Worm (Caenorhabditis elegans) whole organism, L1 larva: Measurements from ENCODE around the gene F23D12.3.

Source experiments
- C04F5.9 ChIP-seq: sonication (generic microtip); optimal IDR thresholded peaks from 2 replicates; lab custom pipeline; 2016; ENCODE audit warnings: missing genetic modification characterization, missing compliant biosample characterization
- ama-1 ChIP-seq: fragments of 150-350 bp; optimal IDR thresholded peaks from 2 replicates; lab custom pipeline; 2014
- ceh-63 ChIP-seq: fragments of 200-800 bp; sonication (Bioruptor generic); optimal IDR thresholded peaks from 2 replicates; lab custom pipeline; 2018; ENCODE audit warnings: mild to moderate bottlenecking, missing genetic modification characterization, missing compliant biosample characterization
- elt-3 ChIP-seq, 6 experiments: fragments of 150-350 bp in 1 of 6; sonication (generic microtip); optimal IDR thresholded peaks; 2 replicates each; lab custom pipeline; 2017 to 2018; ENCODE audit warnings: missing biosample characterization in 6 of 6, missing genetic modification characterization in 6 of 6, inconsistent platforms in 1 of 6
- jun-1 ChIP-seq: fragments of 150-350 bp; optimal IDR thresholded peaks from 2 replicates; lab custom pipeline; 2014; ENCODE audit warnings: missing biosample characterization, missing genetic modification reagents, missing genetic modification characterization
- lin-13 ChIP-seq: fragments of 150-350 bp; optimal IDR thresholded peaks from 2 replicates; lab custom pipeline; 2014; ENCODE audit warnings: missing biosample characterization, missing genetic modification reagents, missing genetic modification characterization
- lin-14 ChIP-seq: fragments of 200-800 bp; sonication (Bioruptor generic); optimal IDR thresholded peaks from 2 replicates; lab custom pipeline; 2018; ENCODE audit warnings: mild to moderate bottlenecking, missing genetic modification characterization, moderate library complexity, missing compliant biosample characterization
- mep-1 ChIP-seq: fragments of 150-350 bp; optimal IDR thresholded peaks from 2 replicates; lab custom pipeline; 2014; ENCODE audit warnings: missing biosample characterization, missing genetic modification characterization
- nhr-47 ChIP-seq: sonication (generic microtip); optimal IDR thresholded peaks from 2 replicates; lab custom pipeline; 2016; ENCODE audit warnings: mild to moderate bottlenecking, missing genetic modification characterization, moderate library complexity, missing compliant biosample characterization
- pag-3 ChIP-seq: sonication (generic microtip); optimal IDR thresholded peaks from 2 replicates; lab custom pipeline; 2017; ENCODE audit warnings: missing genetic modification characterization, mild to moderate bottlenecking, missing compliant biosample characterization, antibody characterized with exemption, borderline replicate concordance; ENCODE audit not compliant: insufficient read depth
- pqm-1 ChIP-seq: sonication (generic microtip); optimal IDR thresholded peaks from 3 replicates; lab custom pipeline; 2017; ENCODE audit warnings: missing biosample characterization, missing genetic modification characterization
- skn-1 ChIP-seq: fragments of 150-350 bp; optimal IDR thresholded peaks from 2 replicates; lab custom pipeline; 2014; ENCODE audit warnings: missing biosample characterization, missing genetic modification characterization
- zag-1 ChIP-seq: fragments of 150-350 bp; optimal IDR thresholded peaks from 2 replicates; lab custom pipeline; 2014; ENCODE audit warnings: missing biosample characterization, missing genetic modification characterization

DNA sequence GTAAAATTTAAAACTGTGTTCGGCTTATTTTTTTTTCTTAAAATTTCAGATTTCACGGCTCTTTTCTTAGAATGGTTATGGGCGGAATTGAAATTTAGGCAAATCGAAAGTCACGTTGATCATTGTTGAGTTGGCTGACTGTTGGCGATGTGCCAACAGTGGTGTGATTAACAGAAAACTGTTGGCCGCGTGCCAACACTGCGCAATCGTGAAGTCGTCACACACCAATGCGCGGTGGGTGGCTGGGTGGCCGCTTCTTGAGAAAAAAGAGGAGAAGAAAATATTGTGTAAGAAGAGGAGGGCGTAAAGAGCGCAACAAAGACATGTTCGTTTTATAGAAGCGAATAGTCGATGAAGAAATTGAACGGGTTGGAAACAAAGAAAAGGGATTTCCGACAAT lies 48.7 kb downstream of the F23D12.3 start:
- TF ChIP-seq ama-1 (peak; percentile 68), pag-3 (tag; lab: Kevin White, UChicago) (no peak), mep-1 (tag; lab: Kevin White, UChicago) (no peak), C04F5.9 (no peak), pqm-1 (no peak), nhr-47 (no peak), skn-1 (tag; lab: Kevin White, UChicago) (no peak), elt-3 (tag; optimal IDR thresholded peaks at IDR 0.05; lab: Kevin White, UChicago) (no peak), lin-14 (GFP tag; lab: Kevin White, UChicago) (peak; percentile 54), jun-1 (tag; lab: Kevin White, UChicago) (no peak), ceh-63 (no peak), lin-13 (GFP tag; lab: Kevin White, UChicago) (no peak), zag-1 (tag; lab: Kevin White, UChicago) (no peak)
